Fruit fly (Drosophila melanogaster) S2 (cell line): ENCODE data around the gene heph.

ENCODE experiments used
- CG8478 ChIP-seq: fragments of >200 bp; optimal IDR thresholded peaks from 2 replicates; lab custom pipeline; 2018
- CTCF ChIP-seq, 2 experiments: fragments of >200 bp; optimal IDR thresholded peaks; 2 replicates each; lab custom pipeline; 2018

DNA sequence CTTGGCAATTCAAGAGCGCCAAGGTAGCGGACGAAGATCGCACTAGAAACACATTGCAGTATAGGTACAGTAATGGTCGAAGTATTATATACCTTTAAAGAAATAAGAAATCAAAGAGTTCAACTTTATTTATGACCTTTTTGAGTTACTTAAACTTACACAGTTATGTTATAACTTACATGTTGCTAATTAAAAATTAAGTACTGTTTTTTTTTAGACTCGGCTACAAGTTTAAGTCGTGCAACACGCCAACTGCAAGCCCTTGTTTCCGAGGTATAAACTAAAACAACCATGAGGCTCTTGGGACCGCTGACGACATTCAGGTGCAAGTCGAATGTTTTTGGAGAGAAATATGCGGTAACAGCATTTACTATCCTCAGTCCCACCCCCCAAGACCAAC is 75.2 kb downstream of the heph start:
- TF ChIP-seq CTCF (optimal IDR thresholded peaks at IDR 0.05; lab: Kevin White, UChicago) (no peak), CG8478 (lab: Kevin White, UChicago) (no peak)
